Fruit fly (Drosophila melanogaster) whole organism, embryonic: ENCODE data around the gene Prdm13.

Experiments
- Atf-2 ChIP-seq: fragments of 200-800 bp; sonication (Bioruptor generic); optimal IDR thresholded peaks from 2 replicates; lab custom pipeline; 2016; ENCODE audit warnings: missing biosample characterization, missing genetic modification characterization
- B-H1 ChIP-seq: fragments of 200-800 bp; sonication (Bioruptor generic); IDR thresholded peaks from 3 replicates; pipeline ENCODE4 v1.3.6; 2022; ENCODE audit warnings: missing biosample characterization, missing genetic modification characterization
- CG10431 ChIP-seq: fragments of 200-800 bp; sonication (Bioruptor generic); optimal IDR thresholded peaks from 3 replicates; lab custom pipeline; 2018; ENCODE audit warnings: missing biosample characterization, mild to moderate bottlenecking, missing genetic modification characterization
- CG10543 ChIP-seq: fragments of 200-800 bp; sonication (Bioruptor generic); optimal IDR thresholded peaks from 3 replicates; lab custom pipeline; 2017; ENCODE audit warnings: missing biosample characterization, mild to moderate bottlenecking, missing genetic modification characterization, moderate library complexity
- CG11093 ChIP-seq: fragments of 200-800 bp; sonication (Bioruptor generic); IDR thresholded peaks from 3 replicates; pipeline ENCODE4 v1.3.6; 2022; ENCODE audit warnings: missing biosample characterization, missing genetic modification characterization
- CG11723 ChIP-seq: fragments of 200-800 bp; sonication (Bioruptor generic); optimal IDR thresholded peaks from 2 replicates; lab custom pipeline; 2017; ENCODE audit warnings: missing biosample characterization, mild to moderate bottlenecking, missing genetic modification characterization
- CG13296 ChIP-seq: fragments of 200-800 bp; sonication (Bioruptor generic); optimal IDR thresholded peaks from 3 replicates; lab custom pipeline; 2018; ENCODE audit warnings: missing biosample characterization, mild to moderate bottlenecking, missing genetic modification characterization
- CG14965 ChIP-seq: fragments of 200-800 bp; sonication (Bioruptor generic); optimal IDR thresholded peaks from 2 replicates; lab custom pipeline; 2016; ENCODE audit warnings: missing biosample characterization, missing genetic modification characterization, borderline replicate concordance
- CG15601 ChIP-seq: fragments of 200-800 bp; sonication (Bioruptor generic); optimal IDR thresholded peaks from 3 replicates; lab custom pipeline; 2019; ENCODE audit warnings: missing biosample characterization, mild to moderate bottlenecking, missing genetic modification characterization, moderate library complexity
- CG17186 ChIP-seq: fragments of 200-800 bp; sonication (Bioruptor generic); optimal IDR thresholded peaks from 3 replicates; lab custom pipeline; 2017; ENCODE audit warnings: missing biosample characterization, missing genetic modification reagents, missing genetic modification characterization
- CG18476 ChIP-seq: fragments of 200-800 bp; sonication (Bioruptor generic); optimal IDR thresholded peaks from 2 replicates; lab custom pipeline; 2016; ENCODE audit warnings: missing biosample characterization, mild to moderate bottlenecking, missing genetic modification characterization
- CG18764 ChIP-seq: fragments of 200-800 bp; sonication (Bioruptor generic); optimal IDR thresholded peaks from 3 replicates; lab custom pipeline; 2016; ENCODE audit warnings: missing biosample characterization, missing genetic modification characterization
- CG31388 ChIP-seq: fragments of 200-800 bp; sonication (Bioruptor generic); optimal IDR thresholded peaks from 2 replicates; lab custom pipeline; 2016; ENCODE audit warnings: missing biosample characterization, missing genetic modification characterization
- CG32532 ChIP-seq: fragments of 200-800 bp; sonication (Bioruptor generic); IDR thresholded peaks from 2 replicates; pipeline ENCODE4 v1.3.6; 2022; ENCODE audit warnings: missing biosample characterization, missing genetic modification characterization
- CG34224 ChIP-seq: fragments of 200-800 bp; sonication (Bioruptor generic); IDR thresholded peaks from 3 replicates; pipeline ENCODE4 v1.3.6; 2022; ENCODE audit warnings: missing biosample characterization, missing genetic modification characterization; ENCODE audit not compliant: partially characterized antibody
- CG3726 ChIP-seq: fragments of 200-800 bp; sonication (Bioruptor generic); IDR thresholded peaks from 3 replicates; pipeline ENCODE4, ENCODE4 v1.3.6; 2022; ENCODE audit warnings: missing biosample characterization, missing genetic modification characterization
- CG3838 ChIP-seq: fragments of 200-800 bp; sonication (Bioruptor generic); optimal IDR thresholded peaks from 3 replicates; lab custom pipeline; 2016; ENCODE audit warnings: missing biosample characterization, missing genetic modification characterization
- CG6175 ChIP-seq: fragments of 200-800 bp; sonication (Bioruptor generic); IDR thresholded peaks from 3 replicates; pipeline ENCODE4 v1.3.6; 2022; ENCODE audit warnings: missing biosample characterization, missing genetic modification characterization
- CG6272 ChIP-seq: fragments of 200-800 bp; sonication (Bioruptor generic); IDR thresholded peaks from 2 replicates; pipeline ENCODE4 v1.3.6; 2022; ENCODE audit warnings: missing biosample characterization, missing genetic modification characterization
- CG6813 ChIP-seq: fragments of 200-800 bp; sonication (Bioruptor generic); optimal IDR thresholded peaks from 2 replicates; lab custom pipeline; 2017; ENCODE audit warnings: missing biosample characterization, missing genetic modification characterization, mild to moderate bottlenecking, moderate library complexity, missing genetic modification reagents
- Chrac-16 ChIP-seq: fragments of 200-800 bp; sonication (Bioruptor generic); optimal IDR thresholded peaks from 3 replicates; lab custom pipeline; 2016; ENCODE audit warnings: missing biosample characterization, missing genetic modification characterization
- CkIIα-i1 ChIP-seq: fragments of 200-800 bp; sonication (Bioruptor generic); IDR thresholded peaks from 2 replicates; pipeline ENCODE4 v1.3.6; 2022; ENCODE audit warnings: missing biosample characterization, missing genetic modification characterization
- D19B ChIP-seq: fragments of 200-800 bp; sonication (Bioruptor generic); optimal IDR thresholded peaks from 2 replicates; lab custom pipeline; 2017; ENCODE audit warnings: missing biosample characterization, mild to moderate bottlenecking, missing genetic modification characterization
- Dad ChIP-seq: fragments of 200-800 bp; sonication (Bioruptor generic); optimal IDR thresholded peaks from 3 replicates; lab custom pipeline; 2016; ENCODE audit warnings: missing biosample characterization, missing genetic modification characterization
- HmgD ChIP-seq: fragments of 200-800 bp; sonication (Bioruptor generic); optimal IDR thresholded peaks from 3 replicates; lab custom pipeline; 2016; ENCODE audit warnings: missing biosample characterization, missing genetic modification characterization
- HmgZ ChIP-seq: fragments of 200-800 bp; sonication (Bioruptor generic); optimal IDR thresholded peaks from 2 replicates; lab custom pipeline; 2018; ENCODE audit warnings: missing biosample characterization, mild to moderate bottlenecking, missing genetic modification characterization
- Hr78 ChIP-seq, 2 experiments: fragments of 200-800 bp in 1 of 2; fragments of >200 bp in 1 of 2; sonication (Bioruptor generic) in 1 of 2; optimal IDR thresholded peaks; 2 replicates each; lab custom pipeline; 2017 to 2019; ENCODE audit warnings: missing biosample characterization in 2 of 2, missing genetic modification characterization in 2 of 2, mild to moderate bottlenecking in 1 of 2, moderate library complexity in 1 of 2
- MBD-R2 ChIP-seq: fragments of 200-800 bp; sonication (Bioruptor generic); IDR thresholded peaks from 2 replicates; pipeline ENCODE4 v1.3.6; 2022; ENCODE audit warnings: missing biosample characterization, missing genetic modification characterization
- Med ChIP-seq: fragments of 200-800 bp; sonication (Bioruptor generic); peaks from one replicate; lab custom pipeline; 2016; ENCODE audit warnings: missing biosample characterization, missing genetic modification characterization, mild to moderate bottlenecking, inconsistent platforms, moderate library complexity
- Sin3A ChIP-seq: fragments of >200 bp; optimal IDR thresholded peaks from 2 replicates; lab custom pipeline; 2018
- Vsx1 ChIP-seq: fragments of 200-800 bp; sonication (Bioruptor generic); optimal IDR thresholded peaks from 2 replicates; lab custom pipeline; 2017; ENCODE audit warnings: missing biosample characterization, mild to moderate bottlenecking, missing genetic modification characterization, missing genetic modification reagents
- ash1 ChIP-seq: fragments of 200-800 bp; sonication (Bioruptor generic); optimal IDR thresholded peaks from 2 replicates; lab custom pipeline; 2018; ENCODE audit warnings: missing biosample characterization, mild to moderate bottlenecking, missing genetic modification characterization
- az2 ChIP-seq: fragments of 200-800 bp; sonication (Bioruptor generic); optimal IDR thresholded peaks from 3 replicates; lab custom pipeline; 2016; ENCODE audit warnings: missing biosample characterization, missing genetic modification characterization
- bab2 ChIP-seq: fragments of 200-800 bp; sonication (Bioruptor generic); optimal IDR thresholded peaks from 2 replicates; lab custom pipeline; 2016; ENCODE audit warnings: missing biosample characterization, missing genetic modification characterization
- bcd ChIP-seq: fragments of 200-800 bp; sonication (Bioruptor generic); optimal IDR thresholded peaks from 2 replicates; lab custom pipeline; 2017; ENCODE audit warnings: missing biosample characterization, mild to moderate bottlenecking, missing genetic modification characterization
- cg ChIP-seq: fragments of 200-800 bp; sonication (Bioruptor generic); optimal IDR thresholded peaks from 3 replicates; lab custom pipeline; 2019; ENCODE audit warnings: missing biosample characterization, mild to moderate bottlenecking, missing genetic modification characterization, moderate library complexity
- dysf ChIP-seq: fragments of 200-800 bp; sonication (Bioruptor generic); IDR thresholded peaks from 3 replicates; pipeline ENCODE4 v1.3.6; 2022; ENCODE audit warnings: missing biosample characterization, missing genetic modification characterization
- fd102C ChIP-seq: fragments of 200-800 bp; sonication (Bioruptor generic); optimal IDR thresholded peaks from 2 replicates; lab custom pipeline; 2018; ENCODE audit warnings: missing biosample characterization, mild to moderate bottlenecking, missing genetic modification characterization, moderate library complexity
- h ChIP-seq: fragments of >200 bp; optimal IDR thresholded peaks from 2 replicates; lab custom pipeline; 2017
- her ChIP-seq: fragments of 200-800 bp; sonication (Bioruptor generic); optimal IDR thresholded peaks from 2 replicates; lab custom pipeline; 2016; ENCODE audit warnings: missing biosample characterization, missing genetic modification characterization
- insv ChIP-seq, 2 experiments: fragments of 200-800 bp; sonication (Bioruptor generic); optimal IDR thresholded peaks; 3 replicates each; lab custom pipeline; 2016 to 2018; ENCODE audit warnings: missing biosample characterization in 2 of 2, missing genetic modification characterization in 2 of 2
- kah ChIP-seq: fragments of 200-800 bp; sonication (Bioruptor generic); optimal IDR thresholded peaks from 2 replicates; lab custom pipeline; 2018; ENCODE audit warnings: missing biosample characterization, mild to moderate bottlenecking, missing genetic modification characterization
- nmo ChIP-seq: fragments of 200-800 bp; sonication (Bioruptor generic); optimal IDR thresholded peaks from 2 replicates; lab custom pipeline; 2018; ENCODE audit warnings: missing biosample characterization, mild to moderate bottlenecking, missing genetic modification characterization, moderate library complexity
- nom ChIP-seq: fragments of 200-800 bp; sonication (Bioruptor generic); optimal IDR thresholded peaks from 2 replicates; lab custom pipeline; 2017; ENCODE audit warnings: missing biosample characterization, missing genetic modification characterization, mild to moderate bottlenecking, moderate library complexity, missing genetic modification reagents
- org-1 ChIP-seq: fragments of 200-800 bp; sonication (Bioruptor generic); optimal IDR thresholded peaks from 2 replicates; lab custom pipeline; 2017; ENCODE audit warnings: missing biosample characterization, missing genetic modification characterization
- repo ChIP-seq: fragments of 200-800 bp; sonication (Bioruptor generic); optimal IDR thresholded peaks from 2 replicates; lab custom pipeline; 2016; ENCODE audit warnings: missing biosample characterization, missing genetic modification characterization
- tgo ChIP-seq: fragments of 200-800 bp; sonication (Bioruptor generic); IDR thresholded peaks from 3 replicates; pipeline ENCODE4 v1.3.6; 2022; ENCODE audit warnings: missing biosample characterization, missing genetic modification characterization
- tll ChIP-seq, 2 experiments: fragments of 200-800 bp in 1 of 2; fragments of >200 bp in 1 of 2; sonication (Bioruptor generic) in 1 of 2; optimal IDR thresholded peaks; 2 replicates each; lab custom pipeline; 2017 to 2019; ENCODE audit warnings: missing biosample characterization in 2 of 2, missing genetic modification characterization in 2 of 2, mild to moderate bottlenecking in 1 of 2, moderate library complexity in 1 of 2
- zen2 ChIP-seq: fragments of 200-800 bp; sonication (Bioruptor generic); IDR thresholded peaks from 3 replicates; pipeline ENCODE4 v1.3.6; 2022; ENCODE audit warnings: missing biosample characterization, missing genetic modification characterization; ENCODE audit not compliant: partially characterized antibody

The Prdm13 gene

DNA sequence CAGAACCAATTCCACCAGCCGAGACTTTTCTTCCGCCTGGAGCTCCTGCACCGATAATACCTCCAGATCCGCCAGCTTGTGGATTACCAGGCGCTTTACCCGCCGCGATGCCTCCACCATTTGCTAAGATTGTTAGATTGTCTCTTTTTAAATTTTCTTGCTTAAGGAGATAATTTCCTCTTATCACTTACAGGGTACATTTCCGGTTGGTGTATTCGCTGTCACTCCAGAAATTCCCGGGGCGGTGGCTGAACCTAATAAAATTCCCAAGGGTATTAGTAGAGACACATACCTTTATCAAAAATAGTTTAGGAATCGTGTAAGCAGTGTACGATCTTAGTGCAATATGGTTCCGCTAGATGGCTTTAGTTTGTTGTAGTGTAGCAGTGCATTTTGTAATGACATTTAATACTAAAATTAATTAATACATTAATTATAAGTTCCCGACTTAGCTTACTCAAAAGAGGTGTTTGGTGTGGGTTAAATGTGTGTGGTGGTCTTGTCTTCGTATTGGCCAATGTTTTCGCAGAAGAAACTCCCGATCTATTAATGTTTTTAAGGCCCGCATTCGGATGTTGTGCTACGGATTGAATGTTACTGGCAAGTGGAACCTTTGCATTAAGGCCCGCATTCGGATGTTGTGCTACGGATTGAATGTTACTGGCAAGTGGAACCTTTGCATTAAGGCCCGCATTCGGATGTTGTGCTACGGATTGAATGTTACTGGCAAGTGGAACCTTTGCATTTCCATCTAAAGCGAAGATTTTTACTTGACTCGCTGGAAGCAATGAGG, 38.1 kb upstream of the Prdm13 start (continued):
- TF ChIP-seq CG10431 (GFP tag; lab: Kevin White, UChicago) (peak; percentile 54), Chrac-16 (GFP tag; lab: Kevin White, UChicago) (no peak), CkIIα-i1 (GFP tag; lab: Robert Waterston, UW) (no peak; the same call in 1 of the 2 replicates), nmo (peak; percentile 29), CG6175 (GFP tag; lab: Robert Waterston, UW) (peak; percentile 81), h (lab: Kevin White, UChicago) (no peak), MBD-R2 (GFP tag; lab: Robert Waterston, UW) (peak; percentile 45; the same call in 1 of the 2 replicates), bab2 (GFP tag; lab: Kevin White, UChicago) (peak; percentile 42), D19B (GFP tag; lab: Kevin White, UChicago) (peak; percentile 57), CG31388 (no peak), CG6272 (GFP tag; lab: Robert Waterston, UW) (peak; percentile 55), fd102C (GFP tag; lab: Kevin White, UChicago) (peak; percentile 82), HmgZ (peak; percentile 38), CG17186 (GFP tag; lab: Kevin White, UChicago) (peak; percentile 49), nom (no peak), Dad (GFP tag; lab: Kevin White, UChicago) (peak; percentile 81), HmgD (GFP tag; lab: Kevin White, UChicago) (no peak), CG11093 (GFP tag; lab: Robert Waterston, UW) (no peak; the same call in 2 of the 3 replicates), Vsx1 (GFP tag; lab: Kevin White, UChicago) (peak; percentile 82), CG10543 (GFP tag; lab: Kevin White, UChicago) (peak; percentile 59), CG18476 (GFP tag; lab: Kevin White, UChicago) (peak; percentile 8), CG14965 (GFP tag; lab: Kevin White, UChicago) (peak; percentile 23), Hr78 (GFP tag; optimal IDR thresholded peaks at IDR 0.05; lab: Kevin White, UChicago) (no peak), Atf-2 (GFP tag; lab: Kevin White, UChicago) (no peak), az2 (GFP tag; lab: Kevin White, UChicago) (peak; percentile 32), her (peak; percentile 64), tll (GFP tag; optimal IDR thresholded peaks at IDR 0.05; lab: Kevin White, UChicago) (peak in 1 of 2 experiments; percentile 81), CG32532 (GFP tag; lab: Robert Waterston, UW) (peak; percentile 86), dysf (GFP tag; lab: Robert Waterston, UW) (peak; percentile 79; the same call in 2 of the 3 replicates), CG6813 (GFP tag; lab: Kevin White, UChicago) (peak; percentile 90), cg (GFP tag; lab: Kevin White, UChicago) (no peak), repo (GFP tag; lab: Kevin White, UChicago) (peak; percentile 64), CG3838 (GFP tag; lab: Kevin White, UChicago) (peak; percentile 4), CG18764 (peak; percentile 67), kah (peak; percentile 64), Sin3A (lab: Kevin White, UChicago) (peak; percentile 43), bcd (GFP tag; lab: Kevin White, UChicago) (peak; percentile 89), zen2 (no peak), Med (GFP tag; lab: Kevin White, UChicago) (peak; percentile 97), CG3726 (GFP tag; lab: Robert Waterston, UW) (0 out of 3 replicates have a peak, but pooled peaks have one; percentile 43), org-1 (GFP tag; lab: Kevin White, UChicago) (peak; percentile 57), CG11723 (GFP tag; lab: Kevin White, UChicago) (peak; percentile 40), CG13296 (GFP tag; lab: Kevin White, UChicago) (peak; percentile 85), CG15601 (peak; percentile 53), B-H1 (GFP tag; lab: Robert Waterston, UW) (peak; percentile 70; the same call in 2 of the 3 replicates), insv (GFP tag; optimal IDR thresholded peaks at IDR 0.05; lab: Kevin White, UChicago) (peak in 1 of 2 experiments; percentile 47), CG34224 (GFP tag; lab: Robert Waterston, UW) (no peak), tgo (GFP tag; lab: Robert Waterston, UW) (peak; percentile 75), ash1 (GFP tag; lab: Kevin White, UChicago) (peak; percentile 77)
